Worm (Caenorhabditis elegans) whole organism, L4 larva: Measurements from ENCODE around the gene hmg-11.

Source experiments
- F10B5.3 ChIP-seq: sonication (generic microtip); optimal IDR thresholded peaks from 2 replicates; lab custom pipeline; 2016; ENCODE audit warnings: mild to moderate bottlenecking, missing genetic modification characterization, missing compliant biosample characterization
- F26F4.8 ChIP-seq: fragments of 200-800 bp; sonication (Bioruptor generic); conservative IDR thresholded peaks from 2 replicates; pipeline ENCODE4 v1.3.6; 2022; ENCODE audit warnings: missing genetic modification characterization, missing compliant biosample characterization
- T20F7.1 ChIP-seq: fragments of 200-800 bp; sonication (Bioruptor generic); optimal IDR thresholded peaks from 2 replicates; lab custom pipeline; 2018; ENCODE audit warnings: mild to moderate bottlenecking, missing genetic modification characterization, missing compliant biosample characterization
- T26A8.4 ChIP-seq: fragments of 200-800 bp; sonication (Bioruptor generic); IDR thresholded peaks from 2 replicates; pipeline ENCODE4 v1.3.6; 2022; ENCODE audit warnings: missing genetic modification characterization, missing compliant biosample characterization
- Y105C5A.15 ChIP-seq: fragments of 200-800 bp; sonication (Bioruptor generic); IDR thresholded peaks from 2 replicates; pipeline ENCODE4 v1.3.6; 2022; ENCODE audit warnings: missing genetic modification characterization, missing compliant biosample characterization
- Y48G9A.11 ChIP-seq: fragments of 200-800 bp; sonication (Bioruptor generic); IDR thresholded peaks from 2 replicates; pipeline ENCODE4 v1.3.6; 2022; ENCODE audit warnings: missing genetic modification reagents, missing genetic modification characterization, missing compliant biosample characterization
- Y5F2A.4 ChIP-seq: fragments of 200-800 bp; sonication (Bioruptor generic); optimal IDR thresholded peaks from 2 replicates; lab custom pipeline; 2018; ENCODE audit warnings: mild to moderate bottlenecking, missing genetic modification characterization, missing compliant biosample characterization
- ZK546.5 ChIP-seq, 2 experiments: sonication (generic microtip); optimal IDR thresholded peaks; 2 replicates each; lab custom pipeline; 2017; ENCODE audit warnings: missing biosample characterization in 2 of 2, missing genetic modification characterization in 2 of 2
- aly-2 ChIP-seq: sonication (generic microtip); optimal IDR thresholded peaks from 2 replicates; lab custom pipeline; 2018; ENCODE audit warnings: missing biosample characterization, missing genetic modification characterization
- arid-1 ChIP-seq: fragments of 200-800 bp; sonication (Bioruptor generic); conservative IDR thresholded peaks from 2 replicates; pipeline ENCODE4 v1.3.6; 2022; ENCODE audit warnings: missing genetic modification reagents, missing genetic modification characterization, missing compliant biosample characterization
- ceh-28 ChIP-seq: fragments of 150-350 bp; optimal IDR thresholded peaks from 2 replicates; lab custom pipeline; 2014; ENCODE audit warnings: missing biosample characterization, missing genetic modification reagents, missing genetic modification characterization
- ctbp-1 ChIP-seq: fragments of 200-800 bp; sonication (Bioruptor generic); IDR thresholded peaks from 2 replicates; pipeline ENCODE4 v1.3.6; 2022; ENCODE audit warnings: missing genetic modification reagents, missing genetic modification characterization, missing compliant biosample characterization
- daf-16 ChIP-seq, 3 experiments: sonication (generic microtip); optimal IDR thresholded peaks; 2 replicates each; lab custom pipeline; 2016 to 2017; ENCODE audit warnings: missing genetic modification characterization in 3 of 3, missing genetic modification reagents in 3 of 3, mild to moderate bottlenecking in 2 of 3, missing compliant biosample characterization in 2 of 3, missing biosample characterization in 1 of 3, moderate library complexity in 1 of 3
- dmd-6 ChIP-seq: fragments of 200-800 bp; sonication (Bioruptor generic); IDR thresholded peaks from 2 replicates; pipeline ENCODE4 v1.3.6; 2022; ENCODE audit warnings: missing genetic modification reagents, missing genetic modification characterization, missing compliant biosample characterization
- dmd-9 ChIP-seq: fragments of 200-800 bp; sonication (Bioruptor generic); IDR thresholded peaks from 2 replicates; pipeline ENCODE4 v1.3.6; 2022; ENCODE audit warnings: missing genetic modification reagents, missing genetic modification characterization, missing compliant biosample characterization
- dve-1 ChIP-seq: sonication (generic microtip); optimal IDR thresholded peaks from 2 replicates; lab custom pipeline; 2017; ENCODE audit warnings: antibody characterized with exemption, mild to moderate bottlenecking, missing genetic modification characterization, missing compliant biosample characterization; ENCODE audit not compliant: insufficient read depth
- fkh-10 ChIP-seq: fragments of 150-350 bp; optimal IDR thresholded peaks from 2 replicates; lab custom pipeline; 2014; ENCODE audit warnings: missing biosample characterization, missing genetic modification reagents, missing genetic modification characterization
- fos-1 ChIP-seq: fragments of 150-350 bp; optimal IDR thresholded peaks from 2 replicates; lab custom pipeline; 2014; ENCODE audit warnings: missing biosample characterization, missing genetic modification characterization
- hif-1 ChIP-seq, 2 experiments: sonication (generic microtip); optimal IDR thresholded peaks; 2 replicates each; lab custom pipeline; 2016 to 2017; ENCODE audit warnings: missing compliant biosample characterization in 2 of 2, missing genetic modification characterization in 2 of 2, missing genetic modification reagents in 2 of 2, missing genotype in 2 of 2, mild to moderate bottlenecking in 1 of 2
- jun-1 ChIP-seq: fragments of 150-350 bp; optimal IDR thresholded peaks from 2 replicates; lab custom pipeline; 2014; ENCODE audit warnings: missing biosample characterization, missing genetic modification reagents, missing genetic modification characterization
- lim-7 ChIP-seq: fragments of 200-800 bp; sonication (Bioruptor generic); IDR thresholded peaks from 2 replicates; pipeline ENCODE4 v1.3.6; 2022; ENCODE audit warnings: missing genetic modification characterization, missing compliant biosample characterization
- lin-13 ChIP-seq: fragments of 150-350 bp; optimal IDR thresholded peaks from 2 replicates; lab custom pipeline; 2014; ENCODE audit warnings: missing biosample characterization, missing genetic modification reagents, missing genetic modification characterization
- lin-38 ChIP-seq: fragments of 200-800 bp; sonication (Bioruptor generic); IDR thresholded peaks from 2 replicates; pipeline ENCODE4 v1.3.6; 2022; ENCODE audit warnings: missing genetic modification reagents, missing genetic modification characterization, missing compliant biosample characterization
- lir-3 ChIP-seq: sonication (generic microtip); optimal IDR thresholded peaks from 2 replicates; lab custom pipeline; 2016; ENCODE audit warnings: mild to moderate bottlenecking, missing genetic modification characterization, missing compliant biosample characterization
- lsy-2 ChIP-seq, 2 experiments: fragments of 150-350 bp in 1 of 2; sonication (generic microtip) in 1 of 2; optimal IDR thresholded peaks; 2 replicates each; lab custom pipeline; 2014 to 2017; ENCODE audit warnings: missing biosample characterization in 2 of 2, missing genetic modification characterization in 2 of 2
- mdl-1 ChIP-seq, 2 experiments: fragments of 150-350 bp in 1 of 2; sonication (generic microtip) in 1 of 2; optimal IDR thresholded peaks; 2 replicates each; lab custom pipeline; 2014 to 2017; ENCODE audit warnings: missing biosample characterization in 2 of 2, missing genetic modification characterization in 2 of 2
- mdt-29 ChIP-seq: fragments of 200-800 bp; sonication (Bioruptor generic); IDR thresholded peaks from 2 replicates; pipeline ENCODE4 v1.3.6; 2022; ENCODE audit warnings: missing genetic modification reagents, missing genetic modification characterization, missing compliant biosample characterization
- mxl-2 ChIP-seq: fragments of 200-800 bp; sonication (Bioruptor generic); conservative IDR thresholded peaks from 2 replicates; pipeline ENCODE4 v1.3.6; 2022; ENCODE audit warnings: missing genetic modification reagents, missing genetic modification characterization, missing compliant biosample characterization
- nhr-102 ChIP-seq: sonication (generic microtip); optimal IDR thresholded peaks from 2 replicates; lab custom pipeline; 2016; ENCODE audit warnings: mild to moderate bottlenecking, missing genetic modification characterization, moderate library complexity, missing compliant biosample characterization
- nhr-11 ChIP-seq: fragments of 150-350 bp; optimal IDR thresholded peaks from 2 replicates; lab custom pipeline; 2014; ENCODE audit warnings: missing biosample characterization, missing genetic modification characterization
- nhr-237 ChIP-seq: sonication (generic microtip); optimal IDR thresholded peaks from 2 replicates; lab custom pipeline; 2017; ENCODE audit warnings: missing biosample characterization, missing genetic modification characterization
- nhr-25 ChIP-seq: sonication (generic microtip); optimal IDR thresholded peaks from 2 replicates; lab custom pipeline; 2017; ENCODE audit warnings: missing genetic modification characterization, mild to moderate bottlenecking, missing compliant biosample characterization, antibody characterized with exemption, moderate library complexity, borderline replicate concordance; ENCODE audit not compliant: insufficient read depth
- nhr-28 ChIP-seq: fragments of 150-350 bp; optimal IDR thresholded peaks from 2 replicates; lab custom pipeline; 2014; ENCODE audit warnings: missing biosample characterization, missing genetic modification characterization
- nhr-48 ChIP-seq: sonication (generic microtip); optimal IDR thresholded peaks from 2 replicates; lab custom pipeline; 2016; ENCODE audit warnings: mild to moderate bottlenecking, missing genetic modification characterization, missing compliant biosample characterization
- nhr-6 ChIP-seq: fragments of 150-350 bp; optimal IDR thresholded peaks from 2 replicates; lab custom pipeline; 2014; ENCODE audit warnings: missing biosample characterization, missing genetic modification characterization
- rbr-2 ChIP-seq: sonication (generic microtip); optimal IDR thresholded peaks from 2 replicates; lab custom pipeline; 2016; ENCODE audit warnings: missing genotype, missing genetic modification characterization, missing compliant biosample characterization
- saeg-2 ChIP-seq: fragments of 200-800 bp; sonication (Bioruptor generic); IDR thresholded peaks from 2 replicates; pipeline ENCODE4 v1.3.6; 2022; ENCODE audit warnings: missing genetic modification reagents, missing genetic modification characterization, missing compliant biosample characterization
- sdz-12 ChIP-seq: fragments of 200-800 bp; sonication (Bioruptor generic); optimal IDR thresholded peaks from 2 replicates; lab custom pipeline; 2018; ENCODE audit warnings: mild to moderate bottlenecking, missing genetic modification characterization, missing compliant biosample characterization
- snpc-1.2 ChIP-seq: fragments of 200-800 bp; sonication (Bioruptor generic); IDR thresholded peaks from 2 replicates; pipeline ENCODE4 v1.3.6; 2022; ENCODE audit warnings: missing genetic modification reagents, missing genetic modification characterization, missing compliant biosample characterization
- spr-1 ChIP-seq: sonication (generic microtip); optimal IDR thresholded peaks from 2 replicates; lab custom pipeline; 2016; ENCODE audit warnings: mild to moderate bottlenecking, missing genetic modification characterization, missing compliant biosample characterization
- spr-3 ChIP-seq: fragments of 200-800 bp; sonication (Bioruptor generic); optimal IDR thresholded peaks from 2 replicates; lab custom pipeline; 2018; ENCODE audit warnings: mild to moderate bottlenecking, missing genetic modification characterization, missing compliant biosample characterization
- tra-1 ChIP-seq: fragments of 200-800 bp; sonication (Bioruptor generic); IDR thresholded peaks from 2 replicates; pipeline ENCODE4 v1.3.6; 2022; ENCODE audit warnings: missing genetic modification reagents, missing genetic modification characterization, missing compliant biosample characterization
- unc-39 ChIP-seq: sonication (generic microtip); optimal IDR thresholded peaks from 2 replicates; lab custom pipeline; 2017; ENCODE audit warnings: missing biosample characterization, missing genetic modification characterization
- zag-1 ChIP-seq: fragments of 150-350 bp; optimal IDR thresholded peaks from 2 replicates; lab custom pipeline; 2014; ENCODE audit warnings: missing biosample characterization, missing genetic modification characterization
- zip-2 ChIP-seq: fragments of 150-350 bp; optimal IDR thresholded peaks from 2 replicates; lab custom pipeline; 2014; ENCODE audit warnings: missing biosample characterization, missing genetic modification characterization
- ztf-11 ChIP-seq: fragments of 150-350 bp; optimal IDR thresholded peaks from 2 replicates; lab custom pipeline; 2014; ENCODE audit warnings: missing biosample characterization, missing genetic modification characterization
- ztf-7 ChIP-seq: fragments of 150-350 bp; optimal IDR thresholded peaks from 2 replicates; lab custom pipeline; 2014; ENCODE audit warnings: missing biosample characterization, missing genetic modification characterization

The hmg-11 gene

ce11 chrII:4706359-4706871 is 33.5 kb downstream of the hmg-11 start, which contains the start of the genes F10G7.9 and tsn-1 (continued):
- TF ChIP-seq nhr-25 (tag; lab: Kevin White, UChicago) = peak; percentile 46
- no peak for TF ChIP-seq lim-7 (GFP tag; lab: Robert Waterston, UW)
- no peak for TF ChIP-seq unc-39 (tag; lab: Kevin White, UChicago)
- TF ChIP-seq nhr-48 (tag; lab: Kevin White, UChicago) = no peak
- TF ChIP-seq ztf-11 (tag; lab: Kevin White, UChicago) = no peak
- no peak for TF ChIP-seq mxl-2 (GFP tag; lab: Robert Waterston, UW)
- no peak for TF ChIP-seq snpc-1.2 (GFP tag; lab: Robert Waterston, UW)
- no peak for TF ChIP-seq nhr-237 (tag; lab: Kevin White, UChicago)
- TF ChIP-seq T26A8.4 (GFP tag; lab: Robert Waterston, UW) = peak; percentile 58; the same call in 1 of the 2 replicates
- no peak for TF ChIP-seq F10B5.3
- peak; percentile 0 for TF ChIP-seq rbr-2 (tag; lab: Kevin White, UChicago)
- TF ChIP-seq Y48G9A.11 (GFP tag; lab: Robert Waterston, UW) = peak; percentile 18; the same call in 1 of the 2 replicates
- TF ChIP-seq ctbp-1 = no peak
- TF ChIP-seq nhr-11 (tag; lab: Kevin White, UChicago) = peak; percentile 5
- no peak for TF ChIP-seq mdt-29 (GFP tag; lab: Robert Waterston, UW)
- TF ChIP-seq hif-1 (tag; optimal IDR thresholded peaks at IDR 0.05; lab: Kevin White, UChicago) = peak in 1 of 2 experiments; percentile 11
- TF ChIP-seq ztf-7 (tag; lab: Kevin White, UChicago) = no peak
- TF ChIP-seq nhr-28 (tag; lab: Kevin White, UChicago) = peak; percentile 47
- no peak for TF ChIP-seq lir-3 (tag; lab: Kevin White, UChicago)
- peak; percentile 67 for TF ChIP-seq nhr-6

ce11 chrII:4710120-4710519 is 37.2 kb downstream of the hmg-11 start, which contains the start of gene tag-151:
Gene tag-151 (plus strand): TSS chrII:4710277.
- TF ChIP-seq F26F4.8 (no peak), spr-3 (GFP tag; lab: Kevin White, UChicago) (peak; percentile 58), fkh-10 (GFP tag; lab: Kevin White, UChicago) (no peak), saeg-2 (GFP tag; lab: Robert Waterston, UW) (0 out of 2 replicates have a peak, but pooled peaks have one; percentile 25), daf-16 (GFP tag; optimal IDR thresholded peaks at IDR 0.05; lab: Kevin White, UChicago) (peak in 1 of 2 experiments; percentile 54), daf-16 (tag; optimal IDR thresholded peaks at IDR 0.05; lab: Kevin White, UChicago) (no peak), ZK546.5 (tag; optimal IDR thresholded peaks at IDR 0.05; lab: Kevin White, UChicago) (no peak), Y48G9A.11 (GFP tag; lab: Robert Waterston, UW) (peak; percentile 24; the same call in 1 of the 2 replicates), mdl-1 (tag; optimal IDR thresholded peaks at IDR 0.05; lab: Kevin White, UChicago) (no peak), zip-2 (peak; percentile 54), fos-1 (no peak), aly-2 (tag; lab: Kevin White, UChicago) (no peak), nhr-237 (tag; lab: Kevin White, UChicago) (no peak), zag-1 (no peak), lin-38 (GFP tag; lab: Robert Waterston, UW) (peak; percentile 65), mdt-29 (GFP tag; lab: Robert Waterston, UW) (no peak), Y105C5A.15 (GFP tag; lab: Robert Waterston, UW) (no peak), dmd-9 (GFP tag; lab: Robert Waterston, UW) (no peak), nhr-102 (tag; lab: Kevin White, UChicago) (peak; percentile 77), lsy-2 (tag; optimal IDR thresholded peaks at IDR 0.05; lab: Kevin White, UChicago) (peak in 1 of 2 experiments; percentile 41), spr-1 (tag; lab: Kevin White, UChicago) (peak; percentile 36), tra-1 (GFP tag; lab: Robert Waterston, UW) (no peak), jun-1 (tag; lab: Kevin White, UChicago) (no peak), hif-1 (tag; optimal IDR thresholded peaks at IDR 0.05; lab: Kevin White, UChicago) (no peak), dve-1 (tag; lab: Kevin White, UChicago) (peak; percentile 3), nhr-6 (no peak), Y5F2A.4 (GFP tag; lab: Kevin White, UChicago) (no peak), T20F7.1 (no peak), dmd-6 (no peak), arid-1 (GFP tag; lab: Robert Waterston, UW) (peak; percentile 56; the same call in 1 of the 2 replicates), ceh-28 (tag; lab: Kevin White, UChicago) (no peak), lim-7 (GFP tag; lab: Robert Waterston, UW) (0 out of 2 replicates have a peak, but pooled peaks have one; percentile 22), sdz-12 (GFP tag; lab: Kevin White, UChicago) (no peak), F10B5.3 (peak; percentile 54), lin-13 (GFP tag; lab: Kevin White, UChicago) (no peak), nhr-48 (tag; lab: Kevin White, UChicago) (peak; percentile 16)
